Worm (Caenorhabditis elegans) whole organism, midembryonic: Measurements from ENCODE around the gene elt-7.

Experiments
- T22C8.4 ChIP-seq: fragments of 200-800 bp; sonication (Bioruptor generic); IDR thresholded peaks from 2 replicates; pipeline ENCODE4 v1.3.6; 2022; ENCODE audit warnings: missing genetic modification characterization, missing compliant biosample characterization
- cog-1 ChIP-seq: sonication (generic microtip); optimal IDR thresholded peaks from 2 replicates; lab custom pipeline; 2016; ENCODE audit warnings: missing genetic modification characterization, missing compliant biosample characterization
- flt-1 ChIP-seq: fragments of 200-800 bp; sonication (Bioruptor generic); IDR thresholded peaks from 2 replicates; pipeline ENCODE4 v1.3.6; 2022; ENCODE audit warnings: missing genetic modification characterization, missing compliant biosample characterization
- klf-2 ChIP-seq: fragments of 200-800 bp; sonication (Bioruptor generic); conservative IDR thresholded peaks from 2 replicates; pipeline ENCODE4 v1.3.6; 2022; ENCODE audit warnings: missing genetic modification reagents, missing genetic modification characterization, missing compliant biosample characterization
- med-1 ChIP-seq: sonication (generic microtip); optimal IDR thresholded peaks from 2 replicates; lab custom pipeline; 2017; ENCODE audit warnings: missing genetic modification characterization, mild to moderate bottlenecking, missing compliant biosample characterization, antibody characterized with exemption, missing genetic modification reagents; ENCODE audit not compliant: insufficient read depth
- ref-1 ChIP-seq: fragments of 200-800 bp; sonication (Bioruptor generic); conservative IDR thresholded peaks from 2 replicates; pipeline ENCODE4 v1.3.6; 2022; ENCODE audit warnings: missing genetic modification reagents, missing genetic modification characterization, missing compliant biosample characterization
- tab-1 ChIP-seq: fragments of 200-800 bp; sonication (Bioruptor generic); IDR thresholded peaks from 2 replicates; pipeline ENCODE4 v1.3.6; 2022; ENCODE audit warnings: missing genetic modification characterization, missing compliant biosample characterization
- ztf-23 ChIP-seq: fragments of 200-800 bp; sonication (Bioruptor generic); IDR thresholded peaks from 2 replicates; pipeline ENCODE4 v1.3.6; 2022; ENCODE audit warnings: missing genetic modification reagents, missing genetic modification characterization, missing compliant biosample characterization
- ztf-29 ChIP-seq: fragments of 200-800 bp; sonication (Bioruptor generic); IDR thresholded peaks from 2 replicates; pipeline ENCODE4 v1.3.6; 2022; ENCODE audit warnings: missing genetic modification reagents, missing genetic modification characterization, missing compliant biosample characterization

elt-7 gene

DNA sequence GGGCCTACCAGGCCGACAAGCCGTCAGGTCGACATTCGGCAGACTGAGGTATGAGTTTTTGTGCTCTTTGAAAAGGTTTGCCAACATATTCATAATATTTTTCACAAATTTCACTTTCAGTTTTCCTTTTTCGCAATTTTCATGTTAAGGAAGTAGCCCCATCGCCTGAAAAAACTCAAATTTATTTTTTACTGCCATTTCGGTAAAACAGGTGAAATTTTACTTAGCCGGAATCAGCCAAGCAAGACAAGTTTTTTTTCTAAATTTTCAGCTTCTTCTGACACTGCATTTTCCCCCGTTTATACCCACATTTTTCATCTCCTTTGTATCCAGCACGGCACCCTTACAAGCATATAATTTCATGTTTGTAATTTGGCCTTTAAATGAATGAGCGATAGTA is 21.1 kb downstream of the elt-7 start, which contains the start of gene R02F11.11:
Gene R02F11.11, plus strand, starts transcription at position 301 of the 400 bp plus-strand sequence.
- TF ChIP-seq ztf-29 (GFP tag; lab: Robert Waterston, UW), result no peak
- TF ChIP-seq med-1 (GFP tag; lab: Kevin White, UChicago), result no peak
- TF ChIP-seq ref-1, result no peak
- TF ChIP-seq tab-1 (GFP tag; lab: Robert Waterston, UW), result no peak
- TF ChIP-seq cog-1 (tag; lab: Kevin White, UChicago), result no peak
- no peak for TF ChIP-seq T22C8.4 (GFP tag; lab: Robert Waterston, UW)
- TF ChIP-seq ztf-23, result no peak
- TF ChIP-seq flt-1 (GFP tag; lab: Robert Waterston, UW), result no peak
- TF ChIP-seq klf-2 (GFP tag; lab: Robert Waterston, UW), result no peak

DNA sequence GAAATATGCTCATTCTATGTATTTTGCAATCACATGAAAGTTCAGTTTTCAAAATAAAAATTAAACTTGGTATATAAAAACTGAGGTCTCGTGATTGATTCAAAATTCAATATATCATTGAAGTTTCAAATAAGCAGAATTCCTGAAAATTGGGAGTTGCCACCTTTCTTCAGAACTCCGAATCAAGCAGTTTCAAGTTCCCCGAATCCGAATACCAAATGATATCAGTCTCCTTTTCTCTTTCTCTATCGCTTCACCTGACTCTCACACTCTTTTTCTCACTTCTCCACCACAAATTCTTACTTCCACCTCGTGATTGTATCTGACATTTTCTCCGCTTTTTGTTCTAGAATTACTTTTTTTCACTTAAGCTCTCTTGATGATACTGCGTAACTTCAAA is 23.8 kb downstream of the elt-7 start, which contains the start of gene R02F11.2:
Gene R02F11.2, plus strand, starts transcription at position 292 of the 400 bp plus-strand sequence.
- no peak for TF ChIP-seq flt-1 (GFP tag; lab: Robert Waterston, UW)

DNA sequence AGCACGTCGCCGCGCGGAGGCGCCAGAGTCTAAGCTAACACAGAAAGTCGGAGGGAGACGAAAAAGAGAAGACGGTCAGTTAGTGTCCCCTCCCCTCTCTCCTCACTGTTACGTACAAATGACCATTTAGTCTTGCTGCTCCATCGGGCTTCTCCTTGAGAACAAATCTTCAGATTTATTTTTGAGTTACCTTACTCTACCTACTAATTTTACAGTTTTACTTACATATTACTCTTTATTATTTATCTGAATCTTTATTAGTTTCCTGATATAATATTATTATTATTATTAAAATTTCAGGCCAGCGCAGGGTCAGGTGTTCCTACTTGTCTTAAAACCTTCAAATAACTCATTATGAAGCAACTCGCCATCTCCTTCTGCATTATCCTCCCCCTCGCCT is 30.3 kb downstream of the elt-7 start, which contains the start of gene R02F11.1:
Gene R02F11.1, plus strand, starts transcription at position 301 of the 400 bp plus-strand sequence.
- TF ChIP-seq T22C8.4 (GFP tag; lab: Robert Waterston, UW) (no peak), ztf-23 (no peak), ztf-29 (GFP tag; lab: Robert Waterston, UW) (no peak), klf-2 (GFP tag; lab: Robert Waterston, UW) (no peak), ref-1 (no peak), med-1 (GFP tag; lab: Kevin White, UChicago) (no peak), cog-1 (tag; lab: Kevin White, UChicago) (no peak), flt-1 (GFP tag; lab: Robert Waterston, UW) (no peak), tab-1 (GFP tag; lab: Robert Waterston, UW) (no peak)

DNA sequence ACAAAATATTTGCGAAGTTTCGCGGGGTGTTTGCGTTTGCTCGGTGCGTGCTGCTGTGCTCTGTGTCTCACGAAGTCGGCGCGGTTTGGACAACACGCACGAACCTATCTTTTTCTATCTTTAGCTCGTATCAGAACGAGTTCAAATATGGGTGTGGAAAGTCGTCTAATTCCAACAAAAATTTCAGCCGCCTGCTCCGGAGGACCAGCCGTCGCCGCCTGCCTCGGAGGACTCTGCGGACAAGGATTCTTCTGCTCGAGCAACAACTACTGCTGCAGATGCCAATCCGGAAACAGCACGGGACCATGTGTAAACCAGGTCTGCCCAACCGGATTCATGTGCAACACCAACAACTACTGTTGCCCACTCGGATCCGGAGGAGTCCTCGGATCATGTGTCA is 31.5 kb downstream of the elt-7 start:
- no peak for TF ChIP-seq T22C8.4 (GFP tag; lab: Robert Waterston, UW)
- TF ChIP-seq cog-1 (tag; lab: Kevin White, UChicago), result no peak
- no peak for TF ChIP-seq klf-2 (GFP tag; lab: Robert Waterston, UW)
- no peak for TF ChIP-seq ztf-23
- no peak for TF ChIP-seq ztf-29 (GFP tag; lab: Robert Waterston, UW)
- no peak for TF ChIP-seq flt-1 (GFP tag; lab: Robert Waterston, UW)
- TF ChIP-seq ref-1, result no peak
- TF ChIP-seq tab-1 (GFP tag; lab: Robert Waterston, UW), result no peak
- TF ChIP-seq med-1 (GFP tag; lab: Kevin White, UChicago), result no peak

DNA sequence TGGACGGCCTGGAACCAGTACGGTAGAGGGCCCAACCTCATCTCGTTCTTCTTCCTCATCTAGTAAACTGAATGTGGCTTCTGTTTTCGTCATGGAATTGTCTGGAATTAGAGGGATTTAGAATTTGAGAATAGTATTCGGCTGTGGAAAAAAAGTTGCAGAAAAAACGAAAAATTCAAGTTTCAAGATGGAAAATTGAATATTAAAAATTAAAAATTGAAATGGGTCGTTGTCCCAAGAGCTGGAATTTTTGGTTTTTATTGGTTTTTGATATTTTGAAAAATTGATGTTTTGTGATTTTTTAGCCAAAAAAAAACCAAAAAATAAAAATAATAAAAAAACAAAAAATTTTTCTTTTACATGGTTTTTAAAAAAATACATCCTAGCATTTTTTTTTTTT is 35.4 kb downstream of the elt-7 start, which contains the start of gene R02F11.3:
Gene R02F11.3, minus strand, starts transcription at position 101 of the 400 bp plus-strand sequence.
- TF ChIP-seq klf-2 (GFP tag; lab: Robert Waterston, UW) (no peak), ztf-29 (GFP tag; lab: Robert Waterston, UW) (no peak), ztf-23 (no peak), ref-1 (no peak), med-1 (GFP tag; lab: Kevin White, UChicago) (no peak), T22C8.4 (GFP tag; lab: Robert Waterston, UW) (no peak), flt-1 (GFP tag; lab: Robert Waterston, UW) (no peak), cog-1 (tag; lab: Kevin White, UChicago) (no peak)

DNA sequence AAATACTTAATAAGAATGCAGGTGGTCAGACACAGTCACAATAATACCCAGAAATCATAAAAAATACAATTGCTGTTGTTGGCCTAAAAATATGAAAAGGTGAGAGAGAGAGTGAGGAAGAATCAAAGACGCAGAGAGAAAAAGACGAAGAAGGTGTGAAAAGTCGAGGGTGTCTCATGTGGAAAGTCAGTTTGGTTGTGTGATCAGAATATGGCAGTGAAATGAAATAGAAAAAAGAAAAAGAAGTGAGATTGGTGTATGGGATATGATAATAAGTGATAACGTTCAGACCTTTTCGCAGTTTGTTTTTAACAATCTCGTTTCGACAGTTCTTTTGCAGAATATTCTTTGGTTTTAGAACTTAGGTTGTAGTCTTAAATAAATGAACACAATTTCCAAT is 36.4 kb downstream of the elt-7 start:
- TF ChIP-seq ztf-23 (no peak), tab-1 (GFP tag; lab: Robert Waterston, UW) (no peak), ztf-29 (GFP tag; lab: Robert Waterston, UW) (no peak), flt-1 (GFP tag; lab: Robert Waterston, UW) (no peak), T22C8.4 (GFP tag; lab: Robert Waterston, UW) (no peak), med-1 (GFP tag; lab: Kevin White, UChicago) (no peak), cog-1 (tag; lab: Kevin White, UChicago) (no peak), ref-1 (no peak)

DNA sequence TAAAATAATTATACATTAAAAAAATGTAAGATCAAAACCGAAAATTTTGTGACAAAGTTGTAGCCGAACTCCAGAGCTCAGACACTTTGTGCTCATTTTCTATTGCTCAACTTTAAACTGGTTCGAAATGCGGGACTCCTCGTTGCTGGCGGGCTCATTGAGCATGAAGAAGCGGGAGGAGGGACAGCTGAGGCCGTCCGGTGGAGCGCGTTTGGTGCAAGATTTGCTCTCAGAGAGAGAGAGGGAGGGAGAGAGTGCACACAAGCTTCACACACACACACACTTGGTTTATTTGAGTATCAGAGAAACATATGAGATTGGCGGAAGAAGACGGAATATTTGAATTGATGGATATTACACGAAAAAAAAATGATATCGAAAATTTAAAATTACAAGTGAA is 40.2 kb downstream of the elt-7 start:
- TF ChIP-seq ztf-29 (GFP tag; lab: Robert Waterston, UW) (no peak), T22C8.4 (GFP tag; lab: Robert Waterston, UW) (no peak), ref-1 (no peak), tab-1 (GFP tag; lab: Robert Waterston, UW) (0 out of 2 replicates have a peak, but pooled peaks have one; percentile 7), ztf-23 (no peak), klf-2 (GFP tag; lab: Robert Waterston, UW) (no peak), flt-1 (GFP tag; lab: Robert Waterston, UW) (peak; percentile 46; the same call in 1 of the 2 replicates), cog-1 (tag; lab: Kevin White, UChicago) (peak; percentile 58), med-1 (GFP tag; lab: Kevin White, UChicago) (no peak)

DNA sequence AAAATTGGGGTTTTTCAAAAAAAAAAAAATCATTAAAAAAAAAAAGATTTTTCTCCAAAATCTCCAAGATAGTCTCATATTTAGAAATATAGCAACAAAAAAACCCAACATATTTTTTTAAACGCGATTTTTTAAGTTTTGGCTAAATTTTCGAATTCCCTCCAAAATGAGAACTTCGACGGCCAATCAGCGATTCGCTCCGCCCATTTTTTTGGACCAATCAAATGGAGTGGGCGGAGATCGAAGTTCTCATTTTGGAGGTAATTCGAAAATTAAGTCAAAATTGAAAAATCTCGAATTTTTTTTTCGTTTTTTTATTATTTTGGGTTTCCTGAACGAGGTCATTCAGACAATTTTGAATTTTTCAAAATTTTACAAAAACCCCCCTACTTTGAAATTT is 43.4 kb downstream of the elt-7 start:
- TF ChIP-seq ref-1 (no peak), med-1 (GFP tag; lab: Kevin White, UChicago) (no peak), flt-1 (GFP tag; lab: Robert Waterston, UW) (no peak), ztf-29 (GFP tag; lab: Robert Waterston, UW) (no peak)

DNA sequence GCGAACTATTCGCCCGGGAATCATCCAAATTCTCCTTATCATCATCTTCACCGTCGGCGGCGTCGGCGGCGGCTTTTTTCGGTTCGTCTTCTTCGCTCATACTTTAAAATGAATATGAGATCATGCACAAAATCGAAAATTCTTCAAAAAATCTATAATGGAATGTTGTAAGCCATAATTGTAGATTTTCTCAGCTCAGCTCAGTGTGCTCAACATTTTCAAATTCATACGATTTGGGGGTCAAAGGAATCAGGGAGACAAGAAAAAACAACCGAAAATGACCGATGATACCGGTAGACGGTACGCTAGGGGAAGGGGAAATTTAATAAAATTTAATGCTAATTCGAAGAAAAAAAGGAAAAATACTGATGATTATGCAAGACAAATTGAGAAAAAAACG is 48.1 kb downstream of the elt-7 start, which contains the start of gene ccep-97:
Gene ccep-97, minus strand, starts transcription at position 101 of the 400 bp plus-strand sequence.
- no peak for TF ChIP-seq med-1 (GFP tag; lab: Kevin White, UChicago)
- TF ChIP-seq tab-1 (GFP tag; lab: Robert Waterston, UW), result no peak
- TF ChIP-seq ztf-29 (GFP tag; lab: Robert Waterston, UW), result no peak
- TF ChIP-seq klf-2 (GFP tag; lab: Robert Waterston, UW), result no peak
- TF ChIP-seq cog-1 (tag; lab: Kevin White, UChicago), result no peak
- TF ChIP-seq ztf-23, result no peak
- no peak for TF ChIP-seq T22C8.4 (GFP tag; lab: Robert Waterston, UW)
- no peak for TF ChIP-seq flt-1 (GFP tag; lab: Robert Waterston, UW)
- TF ChIP-seq ref-1, result no peak

DNA sequence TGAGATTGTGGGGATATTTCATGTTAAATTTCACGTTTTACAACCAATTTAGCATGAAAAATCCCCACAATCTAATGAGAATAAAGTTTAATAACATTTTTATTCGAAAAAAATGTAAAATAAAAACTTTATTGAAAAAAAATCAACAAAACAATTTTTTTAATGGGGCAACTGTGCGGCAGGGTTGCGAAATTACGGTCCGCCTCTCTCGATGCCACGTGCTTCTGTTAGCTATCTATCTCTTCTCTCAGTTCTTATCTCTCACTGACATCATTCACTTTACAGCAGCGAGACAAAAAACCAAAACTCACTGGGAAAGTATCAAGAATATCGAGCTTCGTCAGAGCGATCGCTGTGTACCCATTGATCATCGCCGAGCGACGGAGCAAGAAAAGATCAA is 50.1 kb downstream of the elt-7 start:
- TF ChIP-seq ztf-29 (GFP tag; lab: Robert Waterston, UW) (no peak), T22C8.4 (GFP tag; lab: Robert Waterston, UW) (no peak), ref-1 (no peak), ztf-23 (no peak), flt-1 (GFP tag; lab: Robert Waterston, UW) (no peak), cog-1 (tag; lab: Kevin White, UChicago) (no peak), klf-2 (GFP tag; lab: Robert Waterston, UW) (no peak), med-1 (GFP tag; lab: Kevin White, UChicago) (no peak), tab-1 (GFP tag; lab: Robert Waterston, UW) (no peak)
